Fruit fly (Drosophila melanogaster) whole organism, wandering third instar larva: ENCODE data around the gene CG31223.

Source experiments
- Myc ChIP-seq: fragments of >200 bp; optimal IDR thresholded peaks from 2 replicates; lab custom pipeline; 2017
- usp ChIP-seq: fragments of >200 bp; optimal IDR thresholded peaks from 2 replicates; lab custom pipeline; 2017; ENCODE audit warnings: missing biosample characterization, missing genetic modification characterization

dm6 chr3R:20836257-20836856, 5.4 kb downstream of the CG31223 start:
- no peak for TF ChIP-seq Myc (lab: Kevin White, UChicago)
- no peak for TF ChIP-seq usp (GFP tag; lab: Kevin White, UChicago)
